Fruit fly (Drosophila melanogaster): Measurements from ENCODE around the gene CG4884.

The CG4884 gene

dm6 chr3R:27953890-27954289, 5.2 kb downstream of the CG4884 start, which contains the start of gene CG4951 (continued):
- no peak for TF ChIP-seq CG12769 (tag; optimal IDR thresholded peaks at IDR 0.05)
- 0 out of 3 replicates have a peak, but pooled peaks have one; percentile 42 for TF ChIP-seq Doc3 (GFP tag; IDR thresholded peaks at IDR 0.05; ENCODE audit: partially characterized antibody)
- peak; percentile 75 for TF ChIP-seq HLH4C (GFP tag; IDR thresholded peaks at IDR 0.05; ENCODE audit: partially characterized antibody)
- TF ChIP-seq vvl (GFP tag; IDR thresholded peaks at IDR 0.05): peak; percentile 34; the same call in 1 of the 2 replicates
- TF ChIP-seq CG6791 (GFP tag; IDR thresholded peaks at IDR 0.05; ENCODE audit: partially characterized antibody): peak; percentile 61; the same call in 2 of the 3 replicates
- TF ChIP-seq E2f2 (GFP tag; IDR thresholded peaks at IDR 0.05): peak; percentile 97
- peak; percentile 68 for TF ChIP-seq CG15514 (GFP tag; optimal IDR thresholded peaks at IDR 0.05)
- TF ChIP-seq Dll (GFP tag; IDR thresholded peaks at IDR 0.05; ENCODE audit: partially characterized antibody): peak; percentile 62; the same call in 2 of the 4 replicates
- no peak for TF ChIP-seq CG12104 (GFP tag; optimal IDR thresholded peaks at IDR 0.05)
- TF ChIP-seq Dp (GFP tag; optimal IDR thresholded peaks at IDR 0.05): peak; percentile 96
- TF ChIP-seq CG17186 (GFP tag; optimal IDR thresholded peaks at IDR 0.05): peak; percentile 70
- TF ChIP-seq Sin3A (optimal IDR thresholded peaks at IDR 0.05): peak; percentile 62
- TF ChIP-seq ato (GFP tag; IDR thresholded peaks at IDR 0.05; ENCODE audit: partially characterized antibody): 0 out of 2 replicates have a peak, but pooled peaks have one; percentile 23
- no peak for TF ChIP-seq CG18262 (tag; optimal IDR thresholded peaks at IDR 0.05)
- no peak for TF ChIP-seq CG13624 (GFP tag; optimal IDR thresholded peaks at IDR 0.05)
- TF ChIP-seq CG2116 (GFP tag; optimal IDR thresholded peaks at IDR 0.05): peak; percentile 68
- no peak for TF ChIP-seq CkIIα-i1 (GFP tag; IDR thresholded peaks at IDR 0.05)
- TF ChIP-seq MTF-1 (GFP tag; optimal IDR thresholded peaks at IDR 0.05; ENCODE audit: borderline replicate concordance): no peak
- TF ChIP-seq CG14710 (tag; optimal IDR thresholded peaks at IDR 0.05): peak; percentile 40
- no peak for TF ChIP-seq CG12299 (tag; optimal IDR thresholded peaks at IDR 0.05)
- TF ChIP-seq phol (tag; optimal IDR thresholded peaks at IDR 0.05): peak; percentile 63
- no peak for TF ChIP-seq CG33213 (GFP tag; optimal IDR thresholded peaks at IDR 0.05)
- TF ChIP-seq HmgZ (tag; optimal IDR thresholded peaks at IDR 0.05): peak; percentile 47
- TF ChIP-seq zen2 (GFP tag; IDR thresholded peaks at IDR 0.05; ENCODE audit: partially characterized antibody): peak; percentile 63
- peak; percentile 61 for TF ChIP-seq Bgb (GFP tag; IDR thresholded peaks at IDR 0.05; ENCODE audit: partially characterized antibody)
- TF ChIP-seq yki (optimal IDR thresholded peaks at IDR 0.05): no peak
- TF ChIP-seq CG16813 (GFP tag; IDR thresholded peaks at IDR 0.05; ENCODE audit: partially characterized antibody): peak; percentile 36; the same call in 1 of the 3 replicates
- TF ChIP-seq sisA (GFP tag; IDR thresholded peaks at IDR 0.05): no peak
- peak; percentile 56 for TF ChIP-seq CG3847 (GFP tag; IDR thresholded peaks at IDR 0.05)
- TF ChIP-seq CG14860 (GFP tag; IDR thresholded peaks at IDR 0.05; ENCODE audit: partially characterized antibody): peak; percentile 53; the same call in 2 of the 3 replicates
- TF ChIP-seq CG4360 (GFP tag; IDR thresholded peaks at IDR 0.05): peak; percentile 85
- TF ChIP-seq Blimp-1 (GFP tag; optimal IDR thresholded peaks at IDR 0.05): no peak
- no peak for TF ChIP-seq btn (GFP tag; optimal IDR thresholded peaks at IDR 0.05)
- peak; percentile 36; the same call in 1 of the 3 replicates for TF ChIP-seq vnd (GFP tag; IDR thresholded peaks at IDR 0.05; ENCODE audit: partially characterized antibody)
- TF ChIP-seq ap (GFP tag; IDR thresholded peaks at IDR 0.05): no peak
- TF ChIP-seq bsh (GFP tag; optimal IDR thresholded peaks at IDR 0.05): no peak
- no peak for TF ChIP-seq CG18764 (GFP tag; optimal IDR thresholded peaks at IDR 0.05)
- TF ChIP-seq pzg (GFP tag; optimal IDR thresholded peaks at IDR 0.05): peak; percentile 91
- TF ChIP-seq CG3163 (GFP tag; optimal IDR thresholded peaks at IDR 0.05): no peak
- TF ChIP-seq CG7987 (GFP tag; optimal IDR thresholded peaks at IDR 0.05): no peak
- peak; percentile 44 for TF ChIP-seq CG10267 (tag; optimal IDR thresholded peaks at IDR 0.05)
- TF ChIP-seq Oli (tag; optimal IDR thresholded peaks at IDR 0.05): no peak
- TF ChIP-seq Sox100B (GFP tag; optimal IDR thresholded peaks at IDR 0.05): no peak
